Worm (Caenorhabditis elegans): Measurements from ENCODE around the gene mig-2.

DNA sequence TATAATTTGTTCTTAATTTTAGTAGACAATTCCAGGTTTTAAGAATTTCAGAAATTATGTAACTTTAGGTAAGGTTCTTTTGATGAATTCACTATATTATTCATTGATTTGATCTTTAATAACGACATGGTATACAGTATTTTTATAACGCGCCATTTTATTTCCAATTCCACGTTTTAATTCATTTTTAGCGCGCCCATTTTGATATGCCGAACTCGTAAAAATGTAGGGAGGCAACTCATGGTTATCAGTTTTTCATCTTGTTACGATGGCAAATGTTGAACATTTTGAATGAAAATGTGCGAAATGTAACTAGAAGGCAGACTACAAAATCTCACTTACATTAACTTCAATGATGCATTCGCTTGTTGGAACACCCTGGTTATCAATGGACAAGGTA is 49.5 kb upstream of the mig-2 start:
- TF ChIP-seq rnt-1 (tag; optimal IDR thresholded peaks at IDR 0.05) (no peak), skn-1 (tag; optimal IDR thresholded peaks at IDR 0.05) (no peak), ztf-11 (tag; optimal IDR thresholded peaks at IDR 0.05) (no peak), xbp-1 (tag; optimal IDR thresholded peaks at IDR 0.05) (no peak), fkh-4 (tag; optimal IDR thresholded peaks at IDR 0.05; ENCODE audit: borderline replicate concordance) (no peak), snpc-4 (tag; optimal IDR thresholded peaks at IDR 0.05) (no peak), C16A3.4 (tag; optimal IDR thresholded peaks at IDR 0.05) (no peak), tlp-1 (tag; optimal IDR thresholded peaks at IDR 0.05) (no peak), elt-3 (tag; optimal IDR thresholded peaks at IDR 0.05) (no peak)

Data from whole organism, L1 larva.